Worm (Caenorhabditis elegans): ENCODE results near the gene fipr-21.

- TF ChIP-seq aha-1 (tag; optimal IDR thresholded peaks at IDR 0.05) (no peak), zip-4 (GFP tag; optimal IDR thresholded peaks at IDR 0.05) (no peak), unc-86 (tag; optimal IDR thresholded peaks at IDR 0.05) (no peak), mab-9 (GFP tag; IDR thresholded peaks at IDR 0.05) (no peak), ama-1 (optimal IDR thresholded peaks at IDR 0.05) (no peak), swsn-7 (tag; optimal IDR thresholded peaks at IDR 0.05) (no peak), ces-1 (GFP tag; optimal IDR thresholded peaks at IDR 0.05) (no peak), unc-30 (tag; optimal IDR thresholded peaks at IDR 0.05) (no peak), lsy-2 (tag; optimal IDR thresholded peaks at IDR 0.05) (no peak), snpc-4 (tag; optimal IDR thresholded peaks at IDR 0.05) (no peak)
Observed at ce11 chrX:10338761-10339160, 34.4 kb downstream of the fipr-21 start.
